Worm (Caenorhabditis elegans) whole organism, L4 larva: ENCODE measurements around the gene K08E4.7.
A peak's percentile ranks its signal among the peaks of the same experiment; 100 is the strongest.

Source experiments
- D1046.2 ChIP-seq: fragments of 200-800 bp; sonication (Bioruptor generic); IDR thresholded peaks from 2 replicates; pipeline ENCODE4 v1.3.6; 2022; ENCODE audit warnings: missing genetic modification characterization, missing compliant biosample characterization
- F37D6.2 ChIP-seq: sonication (generic microtip); optimal IDR thresholded peaks from 2 replicates; lab custom pipeline; 2016; ENCODE audit warnings: mild to moderate bottlenecking, missing genetic modification characterization, missing compliant biosample characterization
- F44E2.7 ChIP-seq: fragments of 200-800 bp; sonication (Bioruptor generic); IDR thresholded peaks from 2 replicates; pipeline ENCODE4 v2.1.2; 2022; ENCODE audit warnings: missing genetic modification characterization, missing compliant biosample characterization
- T26A8.4 ChIP-seq: fragments of 200-800 bp; sonication (Bioruptor generic); IDR thresholded peaks from 2 replicates; pipeline ENCODE4 v1.3.6; 2022; ENCODE audit warnings: missing genetic modification characterization, missing compliant biosample characterization
- Y75B8A.6 ChIP-seq: fragments of 200-800 bp; sonication (Bioruptor generic); IDR thresholded peaks from 2 replicates; pipeline ENCODE4 v1.3.6; 2022; ENCODE audit warnings: missing genetic modification reagents, missing genetic modification characterization, missing compliant biosample characterization
- aha-1 ChIP-seq: fragments of 150-350 bp; peaks from one replicate; lab custom pipeline; 2014; ENCODE audit warnings: missing biosample characterization, missing genetic modification characterization
- ama-1 ChIP-seq: fragments of 150-350 bp; optimal IDR thresholded peaks from 2 replicates; lab custom pipeline; 2014; ENCODE audit warnings: inconsistent platforms, mixed read lengths
- ceh-20 ChIP-seq: fragments of 200-800 bp; sonication (Bioruptor generic); IDR thresholded peaks from 2 replicates; pipeline ENCODE4 v1.3.6; 2022; ENCODE audit warnings: missing genetic modification reagents, missing genetic modification characterization, missing compliant biosample characterization
- ceh-32 ChIP-seq: sonication (generic microtip); optimal IDR thresholded peaks from 2 replicates; lab custom pipeline; 2016; ENCODE audit warnings: mild to moderate bottlenecking, missing genetic modification characterization, missing compliant biosample characterization; ENCODE audit not compliant: poor library complexity
- ceh-44 ChIP-seq: fragments of 200-800 bp; sonication (Bioruptor generic); IDR thresholded peaks from 2 replicates; pipeline ENCODE4 v1.3.6; 2022; ENCODE audit warnings: missing genetic modification reagents, missing genetic modification characterization, missing compliant biosample characterization
- ceh-62 ChIP-seq: sonication (generic microtip); optimal IDR thresholded peaks from 2 replicates; lab custom pipeline; 2017; ENCODE audit warnings: missing biosample characterization, missing genetic modification characterization
- ces-1 ChIP-seq: fragments of 150-350 bp; sonication (generic microtip); optimal IDR thresholded peaks from 4 replicates; lab custom pipeline; 2014; ENCODE audit warnings: missing biosample characterization, missing genetic modification reagents, missing genetic modification characterization
- cey-2 ChIP-seq: sonication (generic microtip); optimal IDR thresholded peaks from 3 replicates; lab custom pipeline; 2017; ENCODE audit warnings: missing genetic modification characterization, mild to moderate bottlenecking, missing compliant biosample characterization, antibody characterized with exemption, borderline replicate concordance; ENCODE audit not compliant: insufficient read depth
- daf-12 ChIP-seq: fragments of 150-350 bp; optimal IDR thresholded peaks from 2 replicates; lab custom pipeline; 2014; ENCODE audit warnings: missing biosample characterization, missing genetic modification reagents, missing genetic modification characterization
- daf-8 ChIP-seq: fragments of 200-800 bp; sonication (Bioruptor generic); IDR thresholded peaks from 2 replicates; pipeline ENCODE4 v1.3.6; 2022; ENCODE audit warnings: missing genetic modification characterization, missing compliant biosample characterization
- dmd-6 ChIP-seq: fragments of 200-800 bp; sonication (Bioruptor generic); IDR thresholded peaks from 2 replicates; pipeline ENCODE4 v1.3.6; 2022; ENCODE audit warnings: missing genetic modification reagents, missing genetic modification characterization, missing compliant biosample characterization
- dmd-9 ChIP-seq: fragments of 200-800 bp; sonication (Bioruptor generic); IDR thresholded peaks from 2 replicates; pipeline ENCODE4 v1.3.6; 2022; ENCODE audit warnings: missing genetic modification reagents, missing genetic modification characterization, missing compliant biosample characterization
- fkh-10 ChIP-seq: fragments of 150-350 bp; optimal IDR thresholded peaks from 2 replicates; lab custom pipeline; 2014; ENCODE audit warnings: missing biosample characterization, missing genetic modification reagents, missing genetic modification characterization
- hlh-11 ChIP-seq: fragments of 200-800 bp; sonication (Bioruptor generic); optimal IDR thresholded peaks from 2 replicates; lab custom pipeline; 2018; ENCODE audit warnings: mild to moderate bottlenecking, missing genetic modification characterization, missing compliant biosample characterization
- hlh-30 ChIP-seq: sonication (generic microtip); optimal IDR thresholded peaks from 2 replicates; lab custom pipeline; 2017; ENCODE audit warnings: antibody characterized with exemption, mild to moderate bottlenecking, missing genetic modification characterization, missing compliant biosample characterization; ENCODE audit not compliant: insufficient read depth
- lin-13 ChIP-seq: fragments of 150-350 bp; optimal IDR thresholded peaks from 2 replicates; lab custom pipeline; 2014; ENCODE audit warnings: missing biosample characterization, missing genetic modification reagents, missing genetic modification characterization
- lin-15B ChIP-seq: fragments of 150-350 bp; sonication (generic microtip); optimal IDR thresholded peaks from 3 replicates; lab custom pipeline; 2014; ENCODE audit warnings: missing biosample characterization, missing genetic modification characterization
- lin-38 ChIP-seq: fragments of 200-800 bp; sonication (Bioruptor generic); IDR thresholded peaks from 2 replicates; pipeline ENCODE4 v1.3.6; 2022; ENCODE audit warnings: missing genetic modification reagents, missing genetic modification characterization, missing compliant biosample characterization
- lir-3 ChIP-seq: sonication (generic microtip); optimal IDR thresholded peaks from 2 replicates; lab custom pipeline; 2016; ENCODE audit warnings: mild to moderate bottlenecking, missing genetic modification characterization, missing compliant biosample characterization
- madf-5 ChIP-seq, 2 experiments: fragments of 200-800 bp; sonication (Bioruptor generic); IDR thresholded peaks; 2 replicates each; pipeline ENCODE4 v1.3.6; 2022; ENCODE audit warnings: missing compliant biosample characterization in 2 of 2, missing genetic modification characterization in 2 of 2
- madf-9 ChIP-seq: fragments of 200-800 bp; sonication (Bioruptor generic); conservative IDR thresholded peaks from 2 replicates; pipeline ENCODE4 v1.3.6; 2022; ENCODE audit warnings: missing genetic modification reagents, missing genetic modification characterization, missing compliant biosample characterization
- mep-1 ChIP-seq: fragments of 150-350 bp; sonication (generic microtip); optimal IDR thresholded peaks from 3 replicates; lab custom pipeline; 2014; ENCODE audit warnings: missing biosample characterization, missing genetic modification characterization
- mes-2 ChIP-seq: sonication (generic microtip); optimal IDR thresholded peaks from 2 replicates; lab custom pipeline; 2016; ENCODE audit warnings: missing genotype, mild to moderate bottlenecking, missing genetic modification characterization, missing compliant biosample characterization; ENCODE audit not compliant: poor library complexity, severe bottlenecking
- mxl-3 ChIP-seq: fragments of 200-800 bp; sonication (Bioruptor generic); optimal IDR thresholded peaks from 2 replicates; lab custom pipeline; 2018; ENCODE audit warnings: mild to moderate bottlenecking, missing genetic modification characterization, missing compliant biosample characterization
- nhr-10 ChIP-seq: fragments of 150-350 bp; optimal IDR thresholded peaks from 2 replicates; lab custom pipeline; 2014; ENCODE audit warnings: missing biosample characterization, missing genetic modification characterization
- nhr-102 ChIP-seq: sonication (generic microtip); optimal IDR thresholded peaks from 2 replicates; lab custom pipeline; 2016; ENCODE audit warnings: mild to moderate bottlenecking, missing genetic modification characterization, moderate library complexity, missing compliant biosample characterization
- nhr-11 ChIP-seq: fragments of 150-350 bp; optimal IDR thresholded peaks from 2 replicates; lab custom pipeline; 2014; ENCODE audit warnings: missing biosample characterization, missing genetic modification characterization
- nhr-111 ChIP-seq: fragments of 200-800 bp; sonication (Bioruptor generic); optimal IDR thresholded peaks from 2 replicates; lab custom pipeline; 2018; ENCODE audit warnings: mild to moderate bottlenecking, missing genetic modification characterization, missing compliant biosample characterization
- nhr-25 ChIP-seq: sonication (generic microtip); optimal IDR thresholded peaks from 2 replicates; lab custom pipeline; 2017; ENCODE audit warnings: missing genetic modification characterization, mild to moderate bottlenecking, missing compliant biosample characterization, antibody characterized with exemption, moderate library complexity, borderline replicate concordance; ENCODE audit not compliant: insufficient read depth
- nhr-6 ChIP-seq: fragments of 150-350 bp; optimal IDR thresholded peaks from 2 replicates; lab custom pipeline; 2014; ENCODE audit warnings: missing biosample characterization, missing genetic modification characterization
- nhr-76 ChIP-seq: fragments of 150-350 bp; optimal IDR thresholded peaks from 2 replicates; lab custom pipeline; 2014; ENCODE audit warnings: missing biosample characterization, missing genetic modification characterization
- nhr-77 ChIP-seq: fragments of 150-350 bp; optimal IDR thresholded peaks from 2 replicates; lab custom pipeline; 2014; ENCODE audit warnings: missing biosample characterization, missing genetic modification characterization
- pha-4 ChIP-seq, 2 experiments: fragments of 150-350 bp in 1 of 2; fragments of 200-800 bp in 1 of 2; sonication (Bioruptor generic) in 1 of 2; IDR thresholded peaks in 1 of 2; optimal IDR thresholded peaks in 1 of 2; 2 replicates each; pipeline versions ENCODE4 v1.3.6 to Lab custom; 2014 to 2022; ENCODE audit warnings: missing genetic modification characterization in 2 of 2, missing genetic modification reagents in 2 of 2, missing biosample characterization in 1 of 2, missing compliant biosample characterization in 1 of 2
- php-3 ChIP-seq: fragments of 200-800 bp; sonication (Bioruptor generic); IDR thresholded peaks from 2 replicates; pipeline ENCODE4 v1.3.6; 2022; ENCODE audit warnings: missing genetic modification reagents, missing genetic modification characterization, missing compliant biosample characterization
- pqm-1 ChIP-seq: sonication (generic microtip); optimal IDR thresholded peaks from 2 replicates; lab custom pipeline; 2017; ENCODE audit warnings: missing biosample characterization, missing genetic modification characterization
- rbr-2 ChIP-seq: sonication (generic microtip); optimal IDR thresholded peaks from 2 replicates; lab custom pipeline; 2016; ENCODE audit warnings: missing genotype, missing genetic modification characterization, missing compliant biosample characterization
- sdz-12 ChIP-seq: fragments of 200-800 bp; sonication (Bioruptor generic); optimal IDR thresholded peaks from 2 replicates; lab custom pipeline; 2018; ENCODE audit warnings: mild to moderate bottlenecking, missing genetic modification characterization, missing compliant biosample characterization
- skn-1 ChIP-seq: fragments of 150-350 bp; optimal IDR thresholded peaks from 2 replicates; lab custom pipeline; 2014; ENCODE audit warnings: missing biosample characterization, missing genetic modification characterization
- snpc-1.2 ChIP-seq: fragments of 200-800 bp; sonication (Bioruptor generic); IDR thresholded peaks from 2 replicates; pipeline ENCODE4 v1.3.6; 2022; ENCODE audit warnings: missing genetic modification reagents, missing genetic modification characterization, missing compliant biosample characterization
- snpc-4 ChIP-seq: fragments of 150-350 bp; optimal IDR thresholded peaks from 2 replicates; lab custom pipeline; 2014; ENCODE audit warnings: missing biosample characterization, missing genetic modification characterization
- tag-97 ChIP-seq: fragments of 200-800 bp; sonication (Bioruptor generic); IDR thresholded peaks from 2 replicates; pipeline ENCODE4 v1.3.6; 2022; ENCODE audit warnings: missing genetic modification characterization, missing compliant biosample characterization
- tra-1 ChIP-seq: fragments of 200-800 bp; sonication (Bioruptor generic); IDR thresholded peaks from 2 replicates; pipeline ENCODE4 v1.3.6; 2022; ENCODE audit warnings: missing genetic modification reagents, missing genetic modification characterization, missing compliant biosample characterization
- unc-130 ChIP-seq: sonication (generic microtip); optimal IDR thresholded peaks from 2 replicates; lab custom pipeline; 2016; ENCODE audit warnings: missing genetic modification reagents, missing genetic modification characterization, missing compliant biosample characterization
- unc-62 ChIP-seq, 3 experiments: fragments of 150-350 bp in 1 of 3; sonication (generic microtip); optimal IDR thresholded peaks in 2 of 3; peaks in 1 of 3; 1 replicate in 1 of 3; 2 replicates in 2 of 3; lab custom pipeline; 2014 to 2017; ENCODE audit warnings: missing biosample characterization in 3 of 3, missing genetic modification characterization in 3 of 3, missing genetic modification reagents in 3 of 3, missing genotype in 1 of 3
- zip-2 ChIP-seq: fragments of 150-350 bp; optimal IDR thresholded peaks from 2 replicates; lab custom pipeline; 2014; ENCODE audit warnings: missing biosample characterization, missing genetic modification characterization

The K08E4.7 gene

ce11 chrIV:12078907-12079523 lies 3.4 kb downstream of the K08E4.7 start, which contains the start of gene lex-1 (continued):
- TF ChIP-seq ceh-20 (no peak), nhr-25 (tag; lab: Kevin White, UChicago) (no peak), mxl-3 (GFP tag; lab: Kevin White, UChicago) (no peak), nhr-6 (tag; lab: Kevin White, UChicago) (no peak), dmd-6 (GFP tag; lab: Robert Waterston, UW) (no peak), T26A8.4 (no peak), snpc-4 (tag; lab: Kevin White, UChicago) (no peak), cey-2 (no peak), hlh-11 (tag; lab: Kevin White, UChicago) (no peak), nhr-102 (no peak), ces-1 (GFP tag; lab: Kevin White, UChicago) (no peak), F37D6.2 (tag; lab: Kevin White, UChicago) (no peak), nhr-76 (tag; lab: Kevin White, UChicago) (no peak), daf-8 (GFP tag; lab: Robert Waterston, UW) (no peak), tag-97 (GFP tag; lab: Robert Waterston, UW) (no peak), tra-1 (GFP tag; lab: Robert Waterston, UW) (no peak), fkh-10 (GFP tag; lab: Kevin White, UChicago) (no peak), ama-1 (peak; percentile 48), dmd-9 (GFP tag; lab: Robert Waterston, UW) (no peak), zip-2 (tag; lab: Kevin White, UChicago) (no peak), mep-1 (tag; lab: Kevin White, UChicago) (peak; percentile 46), lin-15B (tag; lab: Kevin White, UChicago) (no peak), daf-12 (tag; lab: Kevin White, UChicago) (no peak), lin-38 (GFP tag; lab: Robert Waterston, UW) (peak; percentile 81), ceh-62 (tag; lab: Kevin White, UChicago) (no peak), unc-130 (GFP tag; lab: Kevin White, UChicago) (no peak), nhr-77 (tag; lab: Kevin White, UChicago) (no peak), aha-1 (tag; lab: Kevin White, UChicago) (no peak), php-3 (GFP tag; lab: Robert Waterston, UW) (no peak), pha-4 (GFP tag; IDR thresholded peaks at IDR 0.05; lab: Robert Waterston, UW) (no peak), pha-4 (tag; optimal IDR thresholded peaks at IDR 0.05; lab: Kevin White, UChicago) (no peak), D1046.2 (GFP tag; lab: Robert Waterston, UW) (no peak), skn-1 (no peak), unc-62 (GFP tag; optimal IDR thresholded peaks at IDR 0.05 in 1 of 2; lab: Kevin White, UChicago) (no peak), unc-62 (tag; optimal IDR thresholded peaks at IDR 0.05; lab: Kevin White, UChicago) (no peak), ceh-32 (tag; lab: Kevin White, UChicago) (no peak), snpc-1.2 (GFP tag; lab: Robert Waterston, UW) (no peak), nhr-111 (GFP tag; lab: Kevin White, UChicago) (no peak), F44E2.7 (GFP tag; lab: Robert Waterston, UW) (no peak), Y75B8A.6 (GFP tag; lab: Robert Waterston, UW) (no peak), madf-9 (GFP tag; lab: Robert Waterston, UW) (no peak), pqm-1 (tag; lab: Kevin White, UChicago) (no peak), lir-3 (tag; lab: Kevin White, UChicago) (no peak), sdz-12 (GFP tag; lab: Kevin White, UChicago) (no peak), hlh-30 (tag; lab: Kevin White, UChicago) (peak; percentile 90), nhr-10 (tag; lab: Kevin White, UChicago) (no peak), mes-2 (no peak), lin-13 (GFP tag; lab: Kevin White, UChicago) (no peak), rbr-2 (tag; lab: Kevin White, UChicago) (no peak), madf-5 (GFP tag; IDR thresholded peaks at IDR 0.05; lab: Robert Waterston, UW) (no peak), ceh-44 (GFP tag; lab: Robert Waterston, UW) (no peak), nhr-11 (tag; lab: Kevin White, UChicago) (no peak)
